Worm (Caenorhabditis elegans) whole organism, L4 larva: ENCODE data around the gene F23H12.10.

ENCODE experiments used
- D1046.2 ChIP-seq: fragments of 200-800 bp; sonication (Bioruptor generic); IDR thresholded peaks from 2 replicates; pipeline ENCODE4 v1.3.6; 2022; ENCODE audit warnings: missing genetic modification characterization, missing compliant biosample characterization
- F44E2.7 ChIP-seq: fragments of 200-800 bp; sonication (Bioruptor generic); IDR thresholded peaks from 2 replicates; pipeline ENCODE4 v2.1.2; 2022; ENCODE audit warnings: missing genetic modification characterization, missing compliant biosample characterization
- T20F7.1 ChIP-seq: fragments of 200-800 bp; sonication (Bioruptor generic); optimal IDR thresholded peaks from 2 replicates; lab custom pipeline; 2018; ENCODE audit warnings: mild to moderate bottlenecking, missing genetic modification characterization, missing compliant biosample characterization
- ZK337.2 ChIP-seq: fragments of 200-800 bp; sonication (Bioruptor generic); IDR thresholded peaks from 2 replicates; pipeline ENCODE4 v1.3.6; 2022; ENCODE audit warnings: missing genetic modification reagents, missing genetic modification characterization, missing compliant biosample characterization
- ZK546.5 ChIP-seq, 2 experiments: sonication (generic microtip); optimal IDR thresholded peaks; 2 replicates each; lab custom pipeline; 2017; ENCODE audit warnings: missing biosample characterization in 2 of 2, missing genetic modification characterization in 2 of 2
- aha-1 ChIP-seq: fragments of 150-350 bp; peaks from one replicate; lab custom pipeline; 2014; ENCODE audit warnings: missing biosample characterization, missing genetic modification characterization
- ama-1 ChIP-seq: fragments of 150-350 bp; optimal IDR thresholded peaks from 2 replicates; lab custom pipeline; 2014; ENCODE audit warnings: inconsistent platforms, mixed read lengths
- ceh-20 ChIP-seq: fragments of 200-800 bp; sonication (Bioruptor generic); IDR thresholded peaks from 2 replicates; pipeline ENCODE4 v1.3.6; 2022; ENCODE audit warnings: missing genetic modification reagents, missing genetic modification characterization, missing compliant biosample characterization
- ctbp-1 ChIP-seq: fragments of 200-800 bp; sonication (Bioruptor generic); IDR thresholded peaks from 2 replicates; pipeline ENCODE4 v1.3.6; 2022; ENCODE audit warnings: missing genetic modification reagents, missing genetic modification characterization, missing compliant biosample characterization
- daf-16 ChIP-seq, 3 experiments: sonication (generic microtip); optimal IDR thresholded peaks; 2 replicates each; lab custom pipeline; 2016 to 2017; ENCODE audit warnings: missing genetic modification characterization in 3 of 3, missing genetic modification reagents in 3 of 3, mild to moderate bottlenecking in 2 of 3, missing compliant biosample characterization in 2 of 3, missing biosample characterization in 1 of 3, moderate library complexity in 1 of 3
- daf-8 ChIP-seq: fragments of 200-800 bp; sonication (Bioruptor generic); IDR thresholded peaks from 2 replicates; pipeline ENCODE4 v1.3.6; 2022; ENCODE audit warnings: missing genetic modification characterization, missing compliant biosample characterization
- dmd-6 ChIP-seq: fragments of 200-800 bp; sonication (Bioruptor generic); IDR thresholded peaks from 2 replicates; pipeline ENCODE4 v1.3.6; 2022; ENCODE audit warnings: missing genetic modification reagents, missing genetic modification characterization, missing compliant biosample characterization
- dpl-1 ChIP-seq: fragments of 150-350 bp; optimal IDR thresholded peaks from 2 replicates; lab custom pipeline; 2014; ENCODE audit warnings: missing biosample characterization, missing genetic modification reagents, missing genetic modification characterization
- dve-1 ChIP-seq: sonication (generic microtip); optimal IDR thresholded peaks from 2 replicates; lab custom pipeline; 2017; ENCODE audit warnings: antibody characterized with exemption, mild to moderate bottlenecking, missing genetic modification characterization, missing compliant biosample characterization; ENCODE audit not compliant: insufficient read depth
- fkh-10 ChIP-seq: fragments of 150-350 bp; optimal IDR thresholded peaks from 2 replicates; lab custom pipeline; 2014; ENCODE audit warnings: missing biosample characterization, missing genetic modification reagents, missing genetic modification characterization
- hif-1 ChIP-seq, 2 experiments: sonication (generic microtip); optimal IDR thresholded peaks; 2 replicates each; lab custom pipeline; 2016 to 2017; ENCODE audit warnings: missing compliant biosample characterization in 2 of 2, missing genetic modification characterization in 2 of 2, missing genetic modification reagents in 2 of 2, missing genotype in 2 of 2, mild to moderate bottlenecking in 1 of 2
- hlh-30 ChIP-seq: sonication (generic microtip); optimal IDR thresholded peaks from 2 replicates; lab custom pipeline; 2017; ENCODE audit warnings: antibody characterized with exemption, mild to moderate bottlenecking, missing genetic modification characterization, missing compliant biosample characterization; ENCODE audit not compliant: insufficient read depth
- hmg-1.1 ChIP-seq: fragments of 200-800 bp; sonication (Bioruptor generic); IDR thresholded peaks from 2 replicates; pipeline ENCODE4 v1.3.6; 2022; ENCODE audit warnings: missing genetic modification reagents, missing genetic modification characterization, missing compliant biosample characterization
- lin-1 ChIP-seq: fragments of 200-800 bp; sonication (Bioruptor generic); IDR thresholded peaks from 2 replicates; pipeline ENCODE4 v1.3.6; 2022; ENCODE audit warnings: missing genetic modification reagents, missing genetic modification characterization, missing compliant biosample characterization
- lin-39 ChIP-seq: fragments of 150-350 bp; optimal IDR thresholded peaks from 2 replicates; lab custom pipeline; 2014; ENCODE audit warnings: missing biosample characterization, missing genetic modification reagents, missing genetic modification characterization
- lsy-2 ChIP-seq, 2 experiments: fragments of 150-350 bp in 1 of 2; sonication (generic microtip) in 1 of 2; optimal IDR thresholded peaks; 2 replicates each; lab custom pipeline; 2014 to 2017; ENCODE audit warnings: missing biosample characterization in 2 of 2, missing genetic modification characterization in 2 of 2
- madf-9 ChIP-seq: fragments of 200-800 bp; sonication (Bioruptor generic); conservative IDR thresholded peaks from 2 replicates; pipeline ENCODE4 v1.3.6; 2022; ENCODE audit warnings: missing genetic modification reagents, missing genetic modification characterization, missing compliant biosample characterization
- mdl-1 ChIP-seq, 2 experiments: fragments of 150-350 bp in 1 of 2; sonication (generic microtip) in 1 of 2; optimal IDR thresholded peaks; 2 replicates each; lab custom pipeline; 2014 to 2017; ENCODE audit warnings: missing biosample characterization in 2 of 2, missing genetic modification characterization in 2 of 2
- mep-1 ChIP-seq: fragments of 150-350 bp; sonication (generic microtip); optimal IDR thresholded peaks from 3 replicates; lab custom pipeline; 2014; ENCODE audit warnings: missing biosample characterization, missing genetic modification characterization
- mxl-2 ChIP-seq: fragments of 200-800 bp; sonication (Bioruptor generic); conservative IDR thresholded peaks from 2 replicates; pipeline ENCODE4 v1.3.6; 2022; ENCODE audit warnings: missing genetic modification reagents, missing genetic modification characterization, missing compliant biosample characterization
- mxl-3 ChIP-seq: fragments of 200-800 bp; sonication (Bioruptor generic); optimal IDR thresholded peaks from 2 replicates; lab custom pipeline; 2018; ENCODE audit warnings: mild to moderate bottlenecking, missing genetic modification characterization, missing compliant biosample characterization
- nhr-102 ChIP-seq: sonication (generic microtip); optimal IDR thresholded peaks from 2 replicates; lab custom pipeline; 2016; ENCODE audit warnings: mild to moderate bottlenecking, missing genetic modification characterization, moderate library complexity, missing compliant biosample characterization
- nhr-237 ChIP-seq: sonication (generic microtip); optimal IDR thresholded peaks from 2 replicates; lab custom pipeline; 2017; ENCODE audit warnings: missing biosample characterization, missing genetic modification characterization
- nhr-28 ChIP-seq: fragments of 150-350 bp; optimal IDR thresholded peaks from 2 replicates; lab custom pipeline; 2014; ENCODE audit warnings: missing biosample characterization, missing genetic modification characterization
- nhr-48 ChIP-seq: sonication (generic microtip); optimal IDR thresholded peaks from 2 replicates; lab custom pipeline; 2016; ENCODE audit warnings: mild to moderate bottlenecking, missing genetic modification characterization, missing compliant biosample characterization
- php-3 ChIP-seq: fragments of 200-800 bp; sonication (Bioruptor generic); IDR thresholded peaks from 2 replicates; pipeline ENCODE4 v1.3.6; 2022; ENCODE audit warnings: missing genetic modification reagents, missing genetic modification characterization, missing compliant biosample characterization
- sdz-12 ChIP-seq: fragments of 200-800 bp; sonication (Bioruptor generic); optimal IDR thresholded peaks from 2 replicates; lab custom pipeline; 2018; ENCODE audit warnings: mild to moderate bottlenecking, missing genetic modification characterization, missing compliant biosample characterization
- skn-1 ChIP-seq: fragments of 150-350 bp; optimal IDR thresholded peaks from 2 replicates; lab custom pipeline; 2014; ENCODE audit warnings: missing biosample characterization, missing genetic modification characterization
- spr-1 ChIP-seq: sonication (generic microtip); optimal IDR thresholded peaks from 2 replicates; lab custom pipeline; 2016; ENCODE audit warnings: mild to moderate bottlenecking, missing genetic modification characterization, missing compliant biosample characterization
- unc-62 ChIP-seq, 3 experiments: fragments of 150-350 bp in 1 of 3; sonication (generic microtip); optimal IDR thresholded peaks in 2 of 3; peaks in 1 of 3; 1 replicate in 1 of 3; 2 replicates in 2 of 3; lab custom pipeline; 2014 to 2017; ENCODE audit warnings: missing biosample characterization in 3 of 3, missing genetic modification characterization in 3 of 3, missing genetic modification reagents in 3 of 3, missing genotype in 1 of 3
- zfp-2 ChIP-seq: sonication (generic microtip); optimal IDR thresholded peaks from 2 replicates; lab custom pipeline; 2016; ENCODE audit warnings: mild to moderate bottlenecking, missing genetic modification characterization, missing compliant biosample characterization
- zip-11 ChIP-seq: fragments of 200-800 bp; sonication (Bioruptor generic); IDR thresholded peaks from 2 replicates; pipeline ENCODE4 v1.3.6; 2022; ENCODE audit warnings: missing genetic modification characterization, missing compliant biosample characterization
- zip-2 ChIP-seq: fragments of 150-350 bp; optimal IDR thresholded peaks from 2 replicates; lab custom pipeline; 2014; ENCODE audit warnings: missing biosample characterization, missing genetic modification characterization
- ztf-7 ChIP-seq: fragments of 150-350 bp; optimal IDR thresholded peaks from 2 replicates; lab custom pipeline; 2014; ENCODE audit warnings: missing biosample characterization, missing genetic modification characterization

F23H12.10 gene

ce11 chrV:12413651-12414114 is 39.6 kb upstream of the F23H12.10 start, which contains the start of gene cdr-6 (continued):
- TF ChIP-seq zip-2 (tag; lab: Kevin White, UChicago) (no peak), nhr-237 (no peak), mxl-2 (no peak), dmd-6 (GFP tag; lab: Robert Waterston, UW) (peak; percentile 51), lin-39 (tag; lab: Kevin White, UChicago) (no peak), lin-1 (no peak), skn-1 (tag; lab: Kevin White, UChicago) (no peak), zfp-2 (tag; lab: Kevin White, UChicago) (no peak), mdl-1 (tag; optimal IDR thresholded peaks at IDR 0.05; lab: Kevin White, UChicago) (peak in 1 of 2 experiments; percentile 24), D1046.2 (GFP tag; lab: Robert Waterston, UW) (no peak), nhr-102 (peak; percentile 34), hmg-1.1 (GFP tag; lab: Robert Waterston, UW) (0 out of 2 replicates have a peak, but pooled peaks have one; percentile 10), ceh-20 (GFP tag; lab: Robert Waterston, UW) (no peak), nhr-28 (peak; percentile 77), daf-8 (GFP tag; lab: Robert Waterston, UW) (no peak), sdz-12 (GFP tag; lab: Kevin White, UChicago) (no peak), F44E2.7 (GFP tag; lab: Robert Waterston, UW) (no peak), madf-9 (GFP tag; lab: Robert Waterston, UW) (no peak), php-3 (GFP tag; lab: Robert Waterston, UW) (no peak), dpl-1 (GFP tag; lab: Kevin White, UChicago) (no peak), ZK546.5 (tag; optimal IDR thresholded peaks at IDR 0.05; lab: Kevin White, UChicago) (no peak), nhr-48 (tag; lab: Kevin White, UChicago) (peak; percentile 13), mep-1 (tag; lab: Kevin White, UChicago) (peak; percentile 12), ama-1 (lab: Kevin White, UChicago) (no peak), daf-16 (GFP tag; optimal IDR thresholded peaks at IDR 0.05; lab: Kevin White, UChicago) (no peak), daf-16 (tag; optimal IDR thresholded peaks at IDR 0.05; lab: Kevin White, UChicago) (peak; percentile 79)

- TF ChIP-seq hif-1 (tag; optimal IDR thresholded peaks at IDR 0.05; lab: Kevin White, UChicago), result no peak
- TF ChIP-seq unc-62 (GFP tag; optimal IDR thresholded peaks at IDR 0.05 in 1 of 2; lab: Kevin White, UChicago), result peak in 1 of 2 experiments; percentile 80
- TF ChIP-seq unc-62 (tag; optimal IDR thresholded peaks at IDR 0.05; lab: Kevin White, UChicago), result no peak
- TF ChIP-seq spr-1, result no peak
- no peak for TF ChIP-seq skn-1 (tag; lab: Kevin White, UChicago)
- TF ChIP-seq php-3 (GFP tag; lab: Robert Waterston, UW), result no peak
- no peak for TF ChIP-seq dmd-6 (GFP tag; lab: Robert Waterston, UW)
These were observed 38.3 kb upstream of the F23H12.10 start for ce11 chrV:12412321-12412720.

- TF ChIP-seq nhr-28, result peak; percentile 13
- no peak for TF ChIP-seq fkh-10 (GFP tag; lab: Kevin White, UChicago)
- no peak for TF ChIP-seq mxl-3 (GFP tag; lab: Kevin White, UChicago)
- TF ChIP-seq lsy-2 (tag; optimal IDR thresholded peaks at IDR 0.05; lab: Kevin White, UChicago), result no peak
These were observed 37.8 kb upstream of the F23H12.10 start, which contains the start of gene cdr-7 for ce11 chrV:12411909-12412308. TSS of gene cdr-7 (minus strand) at chrV:12412113.

ce11 chrV:12410416-12411001 is 36.4 kb upstream of the F23H12.10 start, which contains the start of gene hrg-2:
TSS of gene hrg-2 (minus strand) at chrV:12410513.
- TF ChIP-seq ztf-7 (tag; lab: Kevin White, UChicago), result peak; percentile 93
- no peak for TF ChIP-seq hif-1 (tag; optimal IDR thresholded peaks at IDR 0.05; lab: Kevin White, UChicago)
- TF ChIP-seq mep-1 (tag; lab: Kevin White, UChicago), result peak; percentile 2
- TF ChIP-seq zip-11 (GFP tag; lab: Robert Waterston, UW), result no peak
- TF ChIP-seq aha-1, result peak; percentile 31
- peak; percentile 11 for TF ChIP-seq dve-1
- peak; percentile 14 for TF ChIP-seq nhr-28
- no peak for TF ChIP-seq T20F7.1 (GFP tag; lab: Kevin White, UChicago)
- no peak for TF ChIP-seq ZK337.2 (GFP tag; lab: Robert Waterston, UW)
- TF ChIP-seq nhr-48 (tag; lab: Kevin White, UChicago), result peak; percentile 64
- no peak for TF ChIP-seq nhr-237
- TF ChIP-seq hlh-30 (tag; lab: Kevin White, UChicago), result peak; percentile 40
- TF ChIP-seq skn-1 (tag; lab: Kevin White, UChicago), result no peak
- no peak for TF ChIP-seq ctbp-1 (GFP tag; lab: Robert Waterston, UW)
